Worm (Caenorhabditis elegans): Measurements from ENCODE around the gene snr-4.

The snr-4 gene

DNA sequence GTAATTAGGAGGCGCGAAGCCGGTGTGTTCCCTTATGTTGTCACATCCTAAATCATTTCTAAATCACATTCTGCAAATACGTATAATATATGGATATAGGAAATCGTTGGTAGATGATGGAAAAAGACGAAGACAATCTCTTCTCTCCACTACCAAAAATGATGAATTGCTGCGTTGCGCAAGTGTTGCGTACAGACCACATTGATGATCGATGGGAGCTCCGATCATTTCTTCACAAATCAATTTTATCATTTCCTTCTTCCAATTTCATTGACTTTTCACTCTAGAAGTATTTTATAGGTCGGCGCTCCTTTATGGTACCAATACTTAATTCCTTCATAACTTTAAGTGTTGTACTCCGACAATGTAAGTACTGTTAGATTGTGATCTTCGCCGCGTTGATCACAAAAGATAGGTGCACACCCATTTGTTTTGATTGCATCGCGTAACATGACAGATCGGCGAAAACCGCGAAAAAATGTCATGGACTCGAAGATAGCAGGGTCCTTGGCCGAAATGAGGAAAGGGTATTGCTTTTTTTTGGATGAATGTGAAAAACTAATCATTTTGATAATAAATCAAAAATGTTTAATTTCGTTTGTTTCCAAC lies 29.9 kb downstream of the snr-4 start:
- no peak for TF ChIP-seq mes-4 (tag; optimal IDR thresholded peaks at IDR 0.05)
- TF ChIP-seq dpff-1 (tag; optimal IDR thresholded peaks at IDR 0.05) = no peak
- TF ChIP-seq snpc-1.1 (tag; optimal IDR thresholded peaks at IDR 0.05; ENCODE audit: insufficient read depth) = no peak
- no peak for TF ChIP-seq Y79H2A.3 (GFP tag; conservative IDR thresholded peaks at IDR 0.05)
- no peak for TF ChIP-seq hmg-1.2 (GFP tag; IDR thresholded peaks at IDR 0.05)
- no peak for TF ChIP-seq ztf-28 (GFP tag; IDR thresholded peaks at IDR 0.05)
- TF ChIP-seq ztf-26 (tag; optimal IDR thresholded peaks at IDR 0.05) = no peak
- no peak for TF ChIP-seq him-1 (tag; optimal IDR thresholded peaks at IDR 0.05)
- TF ChIP-seq mel-28 (tag; optimal IDR thresholded peaks at IDR 0.05; ENCODE audit: borderline replicate concordance) = no peak
- TF ChIP-seq B0261.1 (tag; optimal IDR thresholded peaks at IDR 0.05) = no peak
- no peak for TF ChIP-seq ceh-27 (GFP tag; optimal IDR thresholded peaks at IDR 0.05)
- TF ChIP-seq aptf-2 (GFP tag; conservative IDR thresholded peaks at IDR 0.05) = no peak
- no peak for TF ChIP-seq Y53G8AR.9 (GFP tag; conservative IDR thresholded peaks at IDR 0.05)

DNA sequence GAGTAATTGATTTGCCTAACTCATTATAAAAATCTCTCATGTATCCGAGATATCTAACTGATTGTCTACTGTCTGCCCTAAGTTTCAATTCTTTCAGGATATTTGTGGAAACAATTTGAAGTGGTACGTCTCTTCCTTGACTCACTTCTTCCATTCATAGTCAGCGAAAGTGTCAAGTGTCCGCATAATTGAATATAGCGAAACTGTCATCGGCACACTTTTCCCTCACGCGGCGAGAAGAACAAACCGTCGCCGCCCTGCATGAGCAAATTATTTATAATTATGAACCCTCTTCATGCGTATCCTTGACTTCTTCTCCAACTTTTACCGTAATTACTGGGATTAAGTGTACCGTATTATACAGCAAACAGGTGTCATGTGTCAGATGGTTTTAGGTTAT lies 30.9 kb downstream of the snr-4 start:
- TF ChIP-seq madf-6 (GFP tag; IDR thresholded peaks at IDR 0.05) = no peak
- no peak for TF ChIP-seq efl-1 (GFP tag; optimal IDR thresholded peaks at IDR 0.05)

DNA sequence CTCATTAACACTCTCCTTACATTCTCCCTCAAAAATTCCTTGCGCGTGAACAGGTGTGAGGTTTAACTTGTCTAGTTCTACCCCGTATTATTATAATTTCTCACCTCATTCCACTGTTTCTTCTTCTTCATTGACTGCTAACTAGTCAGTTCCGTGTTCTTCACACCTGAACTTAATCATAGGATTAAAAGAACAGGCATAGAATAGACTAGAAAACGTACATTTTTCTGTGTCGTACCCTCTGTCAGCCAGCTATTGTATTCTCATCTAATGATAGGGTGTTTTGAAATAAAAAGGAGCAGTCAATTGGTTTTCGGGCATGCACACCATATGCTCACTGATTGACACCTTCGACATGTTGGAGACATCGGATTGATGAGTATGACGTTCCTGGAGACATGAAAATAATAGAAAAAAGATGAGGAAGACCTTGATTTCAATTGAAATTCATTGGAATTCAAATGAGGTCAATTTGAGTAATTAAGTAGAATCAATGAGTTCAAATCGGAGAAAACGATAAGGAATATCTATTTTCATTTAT lies 32.0 kb downstream of the snr-4 start:
- TF ChIP-seq Y56A3A.18 (GFP tag; IDR thresholded peaks at IDR 0.05) (no peak), F37B4.10 (GFP tag; IDR thresholded peaks at IDR 0.05) (no peak), nfya-1 (tag; optimal IDR thresholded peaks at IDR 0.05; ENCODE audit: borderline replicate concordance, insufficient read depth) (no peak), aptf-3 (GFP tag; IDR thresholded peaks at IDR 0.05) (no peak), Y79H2A.3 (GFP tag; conservative IDR thresholded peaks at IDR 0.05) (no peak), K11D2.4 (GFP tag; IDR thresholded peaks at IDR 0.05) (no peak), unc-62 (GFP tag; optimal IDR thresholded peaks at IDR 0.05) (no peak), ceh-58 (GFP tag; IDR thresholded peaks at IDR 0.05) (no peak), nhr-27 (tag; optimal IDR thresholded peaks at IDR 0.05) (no peak), F22D6.2 (tag; optimal IDR thresholded peaks at IDR 0.05) (no peak), F10E7.11 (tag; optimal IDR thresholded peaks at IDR 0.05) (no peak), akir-1 (GFP tag; optimal IDR thresholded peaks at IDR 0.05) (no peak), ztf-25 (GFP tag; IDR thresholded peaks at IDR 0.05) (no peak), chd-7 (tag; optimal IDR thresholded peaks at IDR 0.05) (no peak), snpc-4 (GFP tag; optimal IDR thresholded peaks at IDR 0.05) (no peak), snpc-4 (tag; optimal IDR thresholded peaks at IDR 0.05) (no peak), lir-1 (GFP tag; conservative IDR thresholded peaks at IDR 0.05) (no peak)

DNA sequence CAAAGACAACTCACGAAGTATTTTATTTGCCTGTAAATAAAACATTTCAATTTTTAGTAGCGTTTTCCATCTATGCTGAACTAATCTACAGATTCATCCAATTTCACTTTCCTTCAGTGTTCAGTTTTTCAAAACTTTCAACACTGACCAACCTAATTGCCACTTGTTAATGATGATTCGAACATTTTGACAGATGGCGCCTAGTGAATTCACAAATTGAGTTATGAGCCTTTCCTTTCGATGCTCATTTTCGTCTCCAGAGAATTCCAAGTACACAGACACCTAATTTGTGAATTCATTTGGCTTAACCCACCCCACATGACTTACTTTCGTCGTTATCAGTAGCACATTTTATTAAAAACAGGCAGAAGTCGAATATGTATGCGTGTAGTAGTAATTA lies 32.7 kb downstream of the snr-4 start:
- TF ChIP-seq mxl-1 (tag; optimal IDR thresholded peaks at IDR 0.05) (no peak), snpc-4 (GFP tag; optimal IDR thresholded peaks at IDR 0.05) (no peak), snpc-4 (tag; optimal IDR thresholded peaks at IDR 0.05) (no peak), F37B4.10 (GFP tag; IDR thresholded peaks at IDR 0.05) (no peak), tlf-1 (GFP tag; optimal IDR thresholded peaks at IDR 0.05) (no peak), dpl-1 (GFP tag; optimal IDR thresholded peaks at IDR 0.05) (no peak), ekl-4 (GFP tag; IDR thresholded peaks at IDR 0.05) (no peak), lag-1 (GFP tag; IDR thresholded peaks at IDR 0.05) (no peak), madf-3 (GFP tag; IDR thresholded peaks at IDR 0.05) (no peak), F57C9.4 (tag; optimal IDR thresholded peaks at IDR 0.05) (no peak), nfya-1 (tag; optimal IDR thresholded peaks at IDR 0.05; ENCODE audit: borderline replicate concordance, insufficient read depth) (no peak), D2030.7 (GFP tag; IDR thresholded peaks at IDR 0.05) (no peak), lsy-27 (tag; optimal IDR thresholded peaks at IDR 0.05; ENCODE audit: borderline replicate concordance, insufficient read depth) (no peak), hlh-12 (tag; optimal IDR thresholded peaks at IDR 0.05) (no peak), lsl-1 (GFP tag; optimal IDR thresholded peaks at IDR 0.05) (no peak)

Data from whole organism, young adult.